Worm (Caenorhabditis elegans) whole organism, dauer: Measurements from ENCODE around the gene C47A4.1.

Experiments used
- unc-62 ChIP-seq: sonication (generic microtip); optimal IDR thresholded peaks from 2 replicates; lab custom pipeline; 2017; ENCODE audit warnings: missing biosample characterization, missing genetic modification reagents, missing genetic modification characterization

Gene C47A4.1

DNA sequence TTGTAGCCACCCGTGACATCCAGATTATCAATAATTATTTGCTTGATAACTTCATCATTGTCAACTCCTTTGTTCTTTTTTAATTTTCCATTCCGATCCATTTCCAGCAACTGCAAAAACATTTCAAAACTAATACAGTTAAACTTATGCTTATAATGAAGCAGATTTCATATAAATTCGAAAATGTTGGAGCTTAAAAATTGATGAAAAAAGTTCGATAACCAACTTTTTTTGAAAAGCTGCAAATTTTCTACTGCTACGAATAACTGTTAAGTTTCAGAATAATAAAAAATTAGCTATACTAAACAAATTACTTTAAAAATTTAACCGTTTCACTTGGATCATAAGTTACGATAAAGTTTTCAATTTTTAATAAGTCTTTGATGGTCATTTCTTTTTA, at the start of gene C47A4.1:
C47A4.1 (minus strand) TSS at position 101 of the 400 bp plus-strand sequence.
- TF ChIP-seq unc-62 (GFP tag; lab: Kevin White, UChicago): no peak

ce11 chrIV:13764708-13765107, 48.5 kb upstream of the C47A4.1 start:
- TF ChIP-seq unc-62 (GFP tag; lab: Kevin White, UChicago): no peak

- TF ChIP-seq unc-62 (GFP tag; lab: Kevin White, UChicago): no peak
Observed at ce11 chrIV:13763449-13763848, 47.3 kb upstream of the C47A4.1 start.

DNA sequence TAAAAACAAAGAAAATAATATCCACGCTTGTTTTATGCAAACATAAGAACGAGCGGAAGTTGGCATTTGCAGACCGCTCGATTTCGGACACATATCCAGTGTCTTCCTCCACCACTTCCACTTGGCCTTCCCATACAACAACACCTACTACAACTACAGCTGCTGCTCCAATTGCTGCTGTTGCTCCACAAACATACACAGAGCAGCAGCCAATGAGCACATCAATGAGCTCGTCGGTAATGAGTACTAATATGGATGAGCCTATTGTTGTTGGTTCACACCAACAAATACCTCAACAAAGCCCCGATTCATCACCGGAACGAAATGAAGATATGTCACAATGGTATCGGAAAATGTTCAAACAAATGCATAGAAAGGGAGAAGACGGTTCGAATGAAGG, 39.4 kb upstream of the C47A4.1 start:
- TF ChIP-seq unc-62 (GFP tag; lab: Kevin White, UChicago): no peak

ce11 chrIV:13750033-13750432, 33.9 kb upstream of the C47A4.1 start, which contains the start of gene sorb-1:
TSS of gene sorb-1 (plus strand) at chrIV:13750333.
- no peak for TF ChIP-seq unc-62 (GFP tag; lab: Kevin White, UChicago)

- no peak for TF ChIP-seq unc-62 (GFP tag; lab: Kevin White, UChicago)
Observed at ce11 chrIV:13748798-13749197, 32.6 kb upstream of the C47A4.1 start.

DNA sequence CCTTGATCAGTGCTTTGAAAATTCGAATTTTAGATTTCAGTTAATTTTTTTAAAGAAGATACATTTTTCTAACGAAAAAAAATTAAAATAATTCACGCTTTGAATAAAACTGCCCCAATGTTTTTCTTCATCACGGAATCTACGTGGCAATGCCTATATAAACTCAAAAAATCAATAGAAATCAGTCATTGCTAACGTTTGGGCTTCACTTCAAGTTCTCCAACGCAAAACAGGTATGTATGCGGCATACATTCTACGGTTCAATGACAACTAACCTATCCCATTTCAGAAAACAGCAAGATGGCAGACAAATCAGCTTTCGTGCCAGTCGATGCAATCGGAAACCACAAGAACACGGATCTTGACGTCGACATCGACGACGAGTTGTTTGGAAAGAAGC, 29.2 kb upstream of the C47A4.1 start, which contains the start of gene C47A4.5:
C47A4.5 (plus strand) TSS at position 301 of the 400 bp plus-strand sequence.
- no peak for TF ChIP-seq unc-62 (GFP tag; lab: Kevin White, UChicago)

- no peak for TF ChIP-seq unc-62 (GFP tag; lab: Kevin White, UChicago)
Observed at ce11 chrIV:13742244-13742643, 26.1 kb upstream of the C47A4.1 start, which contains the start of gene C47A4.3. TSS of gene C47A4.3 (minus strand) at chrIV:13742344.

DNA sequence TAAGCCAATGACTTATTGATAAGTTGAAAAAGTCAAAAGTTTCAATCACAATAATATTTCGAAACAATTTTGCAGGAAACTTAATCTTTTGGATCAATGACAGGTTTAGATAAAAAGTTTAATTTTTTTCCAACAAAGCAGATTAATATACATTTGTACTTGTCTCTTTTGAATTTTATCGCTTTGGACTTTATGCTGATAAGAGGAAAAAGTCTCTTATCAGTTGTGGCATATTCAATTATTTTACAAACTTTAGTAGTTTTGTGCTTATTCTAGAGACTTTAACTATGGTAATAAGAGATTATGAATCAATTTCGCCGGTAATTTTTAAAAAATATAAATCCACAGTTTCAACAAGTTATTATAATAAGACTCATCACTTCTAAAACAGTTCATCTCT, 11.7 kb upstream of the C47A4.1 start:
- TF ChIP-seq unc-62 (GFP tag; lab: Kevin White, UChicago): no peak

ce11 chrIV:13726630-13727029, 10.5 kb upstream of the C47A4.1 start, which contains the start of gene ent-4:
TSS of gene ent-4 (plus strand) at chrIV:13726930.
- TF ChIP-seq unc-62 (GFP tag; lab: Kevin White, UChicago): no peak

DNA sequence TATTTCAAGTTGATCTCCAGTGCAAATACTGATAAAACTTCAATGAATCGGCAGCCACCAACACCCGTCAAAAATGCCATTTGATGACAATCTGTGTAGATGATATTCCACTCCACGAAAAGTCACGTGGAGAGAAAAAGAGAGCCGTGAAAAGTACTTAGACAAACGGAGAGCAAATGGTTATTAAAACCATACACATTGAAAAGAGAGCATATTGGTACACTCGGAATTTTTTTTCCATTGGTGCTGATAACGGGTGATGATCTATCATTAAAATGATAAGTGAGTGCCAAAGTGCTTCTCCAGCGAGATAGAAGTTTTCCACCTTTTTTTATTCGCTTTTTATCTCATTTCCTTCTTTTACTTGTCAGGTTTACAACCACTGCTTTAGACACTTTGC, 9.0 kb upstream of the C47A4.1 start:
- TF ChIP-seq unc-62 (GFP tag; lab: Kevin White, UChicago): no peak

DNA sequence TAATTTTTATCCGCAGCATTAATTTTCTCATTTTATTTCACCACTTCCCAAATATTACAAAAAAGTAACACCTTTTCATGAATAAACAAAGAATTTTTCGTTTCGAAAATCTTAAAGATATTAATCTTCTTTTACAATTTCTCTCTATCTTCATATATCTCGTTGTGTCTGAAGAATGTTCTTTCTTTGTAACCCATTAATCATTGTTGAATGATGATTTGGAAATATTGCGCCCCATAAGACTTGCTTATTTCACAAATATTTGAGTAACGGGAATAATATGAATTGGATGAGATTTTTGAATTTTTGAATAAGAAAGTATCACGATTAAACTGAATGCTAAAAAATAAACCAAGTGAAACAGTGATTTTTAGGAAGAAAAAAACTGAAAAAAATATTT, 4.8 kb upstream of the C47A4.1 start:
- TF ChIP-seq unc-62 (GFP tag; lab: Kevin White, UChicago): no peak

ce11 chrIV:13718918-13719317, 2.7 kb upstream of the C47A4.1 start:
- no peak for TF ChIP-seq unc-62 (GFP tag; lab: Kevin White, UChicago)

DNA sequence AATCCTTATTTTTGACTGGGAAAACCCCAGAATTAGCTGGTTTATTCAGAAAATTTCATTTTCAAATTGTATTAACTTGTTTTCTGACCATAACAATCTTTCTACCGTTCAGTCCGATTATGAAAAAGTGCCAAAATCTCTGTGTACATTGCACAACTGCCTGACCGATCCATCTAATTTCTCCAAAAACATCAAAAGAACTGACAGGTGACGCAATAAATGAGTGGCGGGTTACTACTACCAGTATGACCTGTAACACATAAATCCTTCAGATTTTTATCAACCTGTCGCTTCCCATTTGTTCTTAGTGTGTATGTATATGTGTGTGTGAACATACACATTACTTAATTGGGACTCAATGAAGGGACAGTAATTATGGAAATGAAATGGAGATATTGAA, 556 bp upstream of the C47A4.1 start:
- TF ChIP-seq unc-62 (GFP tag; lab: Kevin White, UChicago): no peak

DNA sequence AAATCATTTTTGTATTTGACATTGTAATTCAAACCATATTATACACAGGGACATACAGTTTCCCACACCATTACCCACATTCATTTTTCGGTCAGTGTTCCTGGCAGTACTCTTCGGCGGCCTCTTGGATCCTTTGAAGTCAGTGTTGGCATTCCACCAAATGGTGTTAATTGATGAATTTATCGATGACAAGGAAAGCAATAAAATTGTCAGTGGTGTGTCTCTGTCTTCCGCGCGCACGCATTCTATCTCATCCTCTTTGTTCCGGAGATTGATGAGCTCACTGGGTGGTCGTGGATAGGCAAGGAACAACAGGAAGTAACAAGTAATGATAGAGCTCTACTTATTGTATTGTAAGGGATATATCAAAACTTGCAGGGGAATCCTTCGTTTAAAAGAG, 5.8 kb downstream of the C47A4.1 start:
- no peak for TF ChIP-seq unc-62 (GFP tag; lab: Kevin White, UChicago)

DNA sequence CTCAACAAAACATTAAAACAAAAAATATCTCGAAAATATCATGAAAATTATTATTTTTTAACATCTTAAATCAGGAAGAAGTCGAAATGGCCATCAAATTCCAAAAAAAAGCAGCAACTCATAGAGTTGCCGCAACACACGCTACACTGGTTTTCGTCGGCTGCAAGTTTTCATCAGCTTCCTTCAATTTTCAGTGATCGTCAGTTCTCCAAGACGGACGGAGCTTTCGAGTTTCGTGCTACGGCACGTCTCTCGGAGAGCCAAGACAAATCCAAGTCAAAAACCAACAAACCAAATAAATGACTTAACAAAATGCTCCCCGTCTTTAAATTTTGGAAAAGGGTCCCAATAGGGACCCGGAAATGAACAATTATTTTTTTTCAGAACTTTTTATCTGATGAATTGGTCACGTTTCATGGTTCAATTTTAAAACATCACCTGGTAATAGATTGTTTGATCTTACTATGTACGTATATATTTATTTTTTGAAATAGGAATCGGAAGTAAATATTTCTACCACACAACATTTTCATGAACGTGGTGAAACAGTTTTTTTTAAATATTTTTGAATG, 7.0 kb downstream of the C47A4.1 start:
- no peak for TF ChIP-seq unc-62 (GFP tag; lab: Kevin White, UChicago)

ce11 chrIV:13707894-13708293, 8.3 kb downstream of the C47A4.1 start:
- TF ChIP-seq unc-62 (GFP tag; lab: Kevin White, UChicago): no peak
